4 fruit fly cellular contexts compared by ENCODE assay signal in genomic region chr3R:16223252-16224037, dm6.
TF ChIP-seq lines count a peak whose summit lies in the region.

No protein-coding gene starts in this region.

- TF ChIP-seq CTCF in whole organism, embryonic (GFP tag; optimal IDR thresholded peaks at IDR 0.05; lab: Kevin White, UChicago): no peak

TF ChIP-seq in whole organism, embryonic, 481 proteins besides CTCF, POLR2A, EP300 and RAD21 (continues in another document):
- TF ChIP-seq nmo (GFP tag; optimal IDR thresholded peaks at IDR 0.05; lab: Kevin White, UChicago): peak; percentile 43
- no peak; the same call in 1 of the 2 replicates for TF ChIP-seq CG13287 (GFP tag; IDR thresholded peaks at IDR 0.05; lab: Robert Waterston, UW; ENCODE audit: partially characterized antibody)
- TF ChIP-seq lola (GFP tag; optimal IDR thresholded peaks at IDR 0.05; lab: Kevin White, UChicago): no peak
- no peak for TF ChIP-seq lmd (GFP tag; IDR thresholded peaks at IDR 0.05; lab: Robert Waterston, UW)
- no peak for TF ChIP-seq CG1792 (GFP tag; optimal IDR thresholded peaks at IDR 0.05; lab: Kevin White, UChicago)
- TF ChIP-seq abd-A (tag; optimal IDR thresholded peaks at IDR 0.05; lab: Kevin White, UChicago): peak; percentile 90
- peak; percentile 55 for TF ChIP-seq Fer1 (GFP tag; optimal IDR thresholded peaks at IDR 0.05; lab: Kevin White, UChicago)
- no peak for TF ChIP-seq run (tag; optimal IDR thresholded peaks at IDR 0.05; lab: Kevin White, UChicago)
- no peak for TF ChIP-seq CG18011 (GFP tag; optimal IDR thresholded peaks at IDR 0.05; lab: Kevin White, UChicago)
- TF ChIP-seq CG13424 (tag; optimal IDR thresholded peaks at IDR 0.05; lab: Kevin White, UChicago): peak; percentile 55
- TF ChIP-seq CG9932 (GFP tag; IDR thresholded peaks at IDR 0.05; lab: Robert Waterston, UW): peak; percentile 34; the same call in 1 of the 2 replicates
- no peak for TF ChIP-seq slou (GFP tag; optimal IDR thresholded peaks at IDR 0.05; lab: Kevin White, UChicago)
- TF ChIP-seq salm (tag; optimal IDR thresholded peaks at IDR 0.05; lab: Kevin White, UChicago): no peak
- TF ChIP-seq CkIIα-i1 (GFP tag; IDR thresholded peaks at IDR 0.05; lab: Robert Waterston, UW): no peak
- TF ChIP-seq CG1024 (GFP tag; IDR thresholded peaks at IDR 0.05; lab: Robert Waterston, UW): 0 out of 2 replicates have a peak, but pooled peaks have one; percentile 3
- no peak for TF ChIP-seq vfl (GFP tag; optimal IDR thresholded peaks at IDR 0.05; lab: Kevin White, UChicago)
- TF ChIP-seq CG31441 (GFP tag; IDR thresholded peaks at IDR 0.05; lab: Robert Waterston, UW): no peak
- no peak for TF ChIP-seq GATAe (GFP tag; conservative IDR thresholded peaks at IDR 0.05; lab: Robert Waterston, UW)
- no peak for TF ChIP-seq H2.0 (GFP tag; IDR thresholded peaks at IDR 0.05; lab: Robert Waterston, UW)
- TF ChIP-seq sim (GFP tag; IDR thresholded peaks at IDR 0.05; lab: Robert Waterston, UW): no peak
- TF ChIP-seq Dip2 (GFP tag; IDR thresholded peaks at IDR 0.05; lab: Robert Waterston, UW): no peak
- no peak for TF ChIP-seq CG2116 (GFP tag; optimal IDR thresholded peaks at IDR 0.05; lab: Kevin White, UChicago)
- 0 out of 2 replicates have a peak, but pooled peaks have one; percentile 24 for TF ChIP-seq toy (GFP tag; IDR thresholded peaks at IDR 0.05; lab: Robert Waterston, UW)

TF ChIP-seq in whole organism, prepupa, 60 proteins besides CTCF, POLR2A, EP300 and RAD21 (continues in another document):
- TF ChIP-seq CG6276 (GFP tag; optimal IDR thresholded peaks at IDR 0.05; lab: Kevin White, UChicago) (peak; percentile 78), Blimp-1 (GFP tag; optimal IDR thresholded peaks at IDR 0.05; lab: Kevin White, UChicago) (no peak), ss (GFP tag; optimal IDR thresholded peaks at IDR 0.05; lab: Kevin White, UChicago) (peak; percentile 29 to 52), CG10631 (GFP tag; optimal IDR thresholded peaks at IDR 0.05; lab: Kevin White, UChicago) (peak; percentile 88), spab (GFP tag; optimal IDR thresholded peaks at IDR 0.05; lab: Kevin White, UChicago) (peak; percentile 79), fkh (GFP tag; optimal IDR thresholded peaks at IDR 0.05; lab: Kevin White, UChicago) (no peak), Sox14 (GFP tag; optimal IDR thresholded peaks at IDR 0.05; lab: Kevin White, UChicago) (no peak), CG1621 (tag; optimal IDR thresholded peaks at IDR 0.05; lab: Kevin White, UChicago) (peak; percentile 24), topi (GFP tag; optimal IDR thresholded peaks at IDR 0.05; lab: Kevin White, UChicago) (peak; percentile 48), Smox (GFP tag; optimal IDR thresholded peaks at IDR 0.05; lab: Kevin White, UChicago) (peak; percentile 16), CG11762 (GFP tag; optimal IDR thresholded peaks at IDR 0.05; lab: Kevin White, UChicago; ENCODE audit: insufficient read depth) (peak; percentile 82), CG4318 (GFP tag; optimal IDR thresholded peaks at IDR 0.05; lab: Kevin White, UChicago) (peak; percentile 82), Lpt (GFP tag; optimal IDR thresholded peaks at IDR 0.05; lab: Kevin White, UChicago) (peak; percentile 70), CG6808 (GFP tag; optimal IDR thresholded peaks at IDR 0.05; lab: Kevin White, UChicago) (peak; percentile 74), CG10669 (GFP tag; optimal IDR thresholded peaks at IDR 0.05; lab: Kevin White, UChicago) (peak; percentile 79), cyc (GFP tag; optimal IDR thresholded peaks at IDR 0.05; lab: Kevin White, UChicago) (peak; percentile 19), Hr4 (GFP tag; optimal IDR thresholded peaks at IDR 0.05; lab: Kevin White, UChicago) (peak; percentile 78), eg (GFP tag; IDR thresholded peaks at IDR 0.05; lab: Robert Waterston, UW) (peak; percentile 4; the same call in 1 of the 3 replicates), CG6792 (GFP tag; optimal IDR thresholded peaks at IDR 0.05; lab: Kevin White, UChicago) (peak; percentile 38), pdm3 (GFP tag; optimal IDR thresholded peaks at IDR 0.05; lab: Kevin White, UChicago) (peak; percentile 62), Hr39 (GFP tag; optimal IDR thresholded peaks at IDR 0.05; lab: Kevin White, UChicago) (no peak), CG15336 (GFP tag; IDR thresholded peaks at IDR 0.05; lab: Robert Waterston, UW) (no peak; the same call in 1 of the 2 replicates), CG3032 (tag; optimal IDR thresholded peaks at IDR 0.05; lab: Kevin White, UChicago) (peak; percentile 87)

TF ChIP-seq in whole organism, pupa, 21 proteins besides CTCF, POLR2A, EP300 and RAD21:
- TF ChIP-seq EcR (GFP tag; optimal IDR thresholded peaks at IDR 0.05; lab: Kevin White, UChicago): peak; percentile 77
- peak; percentile 93 for TF ChIP-seq CG8301 (tag; optimal IDR thresholded peaks at IDR 0.05; lab: Kevin White, UChicago)
- peak; percentile 77 for TF ChIP-seq CG34367 (tag; optimal IDR thresholded peaks at IDR 0.05; lab: Kevin White, UChicago)
- no peak for TF ChIP-seq CG10348 (GFP tag; IDR thresholded peaks at IDR 0.05; lab: Robert Waterston, UW)
- peak; percentile 91 for TF ChIP-seq CG9948 (tag; optimal IDR thresholded peaks at IDR 0.05; lab: Kevin White, UChicago)
- peak; percentile 81 for TF ChIP-seq CG15710 (tag; optimal IDR thresholded peaks at IDR 0.05; lab: Kevin White, UChicago)
- peak; percentile 25 for TF ChIP-seq Pif1B (GFP tag; optimal IDR thresholded peaks at IDR 0.05; lab: Kevin White, UChicago)
- TF ChIP-seq gl (tag; optimal IDR thresholded peaks at IDR 0.05; lab: Kevin White, UChicago): peak; percentile 34
- TF ChIP-seq CG13204 (GFP tag; optimal IDR thresholded peaks at IDR 0.05; lab: Kevin White, UChicago): peak; percentile 92
- TF ChIP-seq CG8159 (tag; optimal IDR thresholded peaks at IDR 0.05; lab: Kevin White, UChicago): peak; percentile 91
- TF ChIP-seq fd96Ca (GFP tag; IDR thresholded peaks at IDR 0.05; lab: Robert Waterston, UW): 0 out of 3 replicates have a peak, but pooled peaks have one; percentile 19
- peak; percentile 36 for TF ChIP-seq Pif1A (GFP tag; optimal IDR thresholded peaks at IDR 0.05; lab: Kevin White, UChicago)
- no peak for TF ChIP-seq CG12605 (GFP tag; IDR thresholded peaks at IDR 0.05; lab: Robert Waterston, UW)
- TF ChIP-seq rn (GFP tag; IDR thresholded peaks at IDR 0.05; lab: Robert Waterston, UW): 0 out of 2 replicates have a peak, but pooled peaks have one; percentile 17
- TF ChIP-seq D1 (tag; optimal IDR thresholded peaks at IDR 0.05; lab: Kevin White, UChicago): peak; percentile 89
- peak; percentile 91 for TF ChIP-seq CG17806 (tag; optimal IDR thresholded peaks at IDR 0.05; lab: Kevin White, UChicago)
- no peak for TF ChIP-seq Snoo (tag; optimal IDR thresholded peaks at IDR 0.05; lab: Kevin White, UChicago)
- no peak for TF ChIP-seq CG32121 (GFP tag; IDR thresholded peaks at IDR 0.05; lab: Robert Waterston, UW)
- TF ChIP-seq CG4496 (GFP tag; IDR thresholded peaks at IDR 0.05; lab: Robert Waterston, UW): 0 out of 3 replicates have a peak, but pooled peaks have one; percentile 34
- no peak; the same call in 1 of the 2 replicates for TF ChIP-seq Ets98B (GFP tag; IDR thresholded peaks at IDR 0.05; lab: Robert Waterston, UW)
- peak; percentile 91 for TF ChIP-seq CG14655 (GFP tag; optimal IDR thresholded peaks at IDR 0.05; lab: Kevin White, UChicago)

TF ChIP-seq in whole organism, wandering third instar larva, 38 proteins besides CTCF, POLR2A, EP300 and RAD21 (continues in another document):
- TF ChIP-seq sv (GFP tag; optimal IDR thresholded peaks at IDR 0.05; lab: Kevin White, UChicago) (no peak), Jra (GFP tag; optimal IDR thresholded peaks at IDR 0.05; lab: Kevin White, UChicago) (no peak), dmrt93B (GFP tag; optimal IDR thresholded peaks at IDR 0.05; lab: Kevin White, UChicago) (no peak), psq (GFP tag; optimal IDR thresholded peaks at IDR 0.05; lab: Kevin White, UChicago) (peak; percentile 27), fru (GFP tag; optimal IDR thresholded peaks at IDR 0.05; lab: Kevin White, UChicago) (peak; percentile 41), CrebA (GFP tag; optimal IDR thresholded peaks at IDR 0.05; lab: Kevin White, UChicago; ENCODE audit: borderline replicate concordance) (no peak), woc (GFP tag; optimal IDR thresholded peaks at IDR 0.05; lab: Kevin White, UChicago) (no peak), Hr78 (GFP tag; optimal IDR thresholded peaks at IDR 0.05; lab: Kevin White, UChicago) (no peak), Abd-B (GFP tag; optimal IDR thresholded peaks at IDR 0.05; lab: Kevin White, UChicago) (no peak), Sp1 (GFP tag; optimal IDR thresholded peaks at IDR 0.05; lab: Kevin White, UChicago) (peak; percentile 23), dl (GFP tag; optimal IDR thresholded peaks at IDR 0.05; lab: Kevin White, UChicago; ENCODE audit: insufficient read depth in 1 of 2, partially characterized antibody in 2 of 2) (no peak), pan (optimal IDR thresholded peaks at IDR 0.05; lab: Kevin White, UChicago) (no peak), Rel (GFP tag; optimal IDR thresholded peaks at IDR 0.05; lab: Kevin White, UChicago) (no peak), Rel (tag; optimal IDR thresholded peaks at IDR 0.05; lab: Kevin White, UChicago) (no peak), dsf (GFP tag; optimal IDR thresholded peaks at IDR 0.05; lab: Kevin White, UChicago; ENCODE audit: borderline replicate concordance) (no peak), HLH106 (tag; optimal IDR thresholded peaks at IDR 0.05; lab: Kevin White, UChicago) (peak; percentile 8), tai (GFP tag; optimal IDR thresholded peaks at IDR 0.05; lab: Kevin White, UChicago) (peak; percentile 17), CG32264 (GFP tag; optimal IDR thresholded peaks at IDR 0.05; lab: Kevin White, UChicago) (no peak), brk (GFP tag; optimal IDR thresholded peaks at IDR 0.05; lab: Kevin White, UChicago) (no peak), h (GFP tag; optimal IDR thresholded peaks at IDR 0.05; lab: Kevin White, UChicago) (peak; percentile 18), Dfd (GFP tag; optimal IDR thresholded peaks at IDR 0.05; lab: Kevin White, UChicago) (no peak), rgr (GFP tag; optimal IDR thresholded peaks at IDR 0.05; lab: Kevin White, UChicago) (no peak), Mio (GFP tag; optimal IDR thresholded peaks at IDR 0.05; lab: Kevin White, UChicago) (no peak), N (GFP tag; optimal IDR thresholded peaks at IDR 0.05; lab: Kevin White, UChicago) (no peak), usp (GFP tag; optimal IDR thresholded peaks at IDR 0.05; lab: Kevin White, UChicago) (no peak), ey (GFP tag; optimal IDR thresholded peaks at IDR 0.05; lab: Kevin White, UChicago) (no peak), GATAd (GFP tag; optimal IDR thresholded peaks at IDR 0.05; lab: Kevin White, UChicago) (no peak), br (GFP tag; optimal IDR thresholded peaks at IDR 0.05; lab: Kevin White, UChicago) (no peak), Hnf4 (GFP tag; optimal IDR thresholded peaks at IDR 0.05; lab: Kevin White, UChicago) (no peak), foxo (GFP tag; optimal IDR thresholded peaks at IDR 0.05; lab: Kevin White, UChicago) (peak in 1 of 2 experiments; percentile 30), lola (GFP tag; optimal IDR thresholded peaks at IDR 0.05; lab: Kevin White, UChicago) (no peak), Myc (optimal IDR thresholded peaks at IDR 0.05; lab: Kevin White, UChicago) (no peak)

Comparison
In these comparisons a context has a peak if more than half of its experiments do, and no peak if none do; other contexts are left out.
1. Of the 7 proteins assayed by ChIP-seq in both whole organism, embryonic and whole organism, prepupa: peak only in whole organism, embryonic: Blimp-1 and Sox102F; only in whole organism, prepupa: Lpt; in both: CG16779; in neither: 3.